Worm (Caenorhabditis elegans) whole organism, L3 larva: ENCODE measurements around the gene str-57.
"Not testable (repeated sequence)": the region's sequence is repeated elsewhere in the genome, so short reads cannot be mapped to it uniquely, and the experiment has no call there.

Experiments
- R02D3.7 ChIP-seq: fragments of 150-350 bp; optimal IDR thresholded peaks from 2 replicates; lab custom pipeline; 2014; ENCODE audit warnings: missing biosample characterization, missing genetic modification characterization
- ama-1 ChIP-seq: fragments of 150-350 bp; optimal IDR thresholded peaks from 2 replicates; lab custom pipeline; 2018
- ceh-28 ChIP-seq: fragments of 150-350 bp; optimal IDR thresholded peaks from 2 replicates; lab custom pipeline; 2014; ENCODE audit warnings: missing biosample characterization, missing genetic modification reagents, missing genetic modification characterization
- ceh-82 ChIP-seq: fragments of 150-350 bp; optimal IDR thresholded peaks from 2 replicates; lab custom pipeline; 2014; ENCODE audit warnings: missing biosample characterization, missing genetic modification characterization
- ceh-9 ChIP-seq: sonication (generic microtip); optimal IDR thresholded peaks from 2 replicates; lab custom pipeline; 2018; ENCODE audit warnings: missing biosample characterization, missing genetic modification characterization
- daf-12 ChIP-seq: fragments of 150-350 bp; optimal IDR thresholded peaks from 2 replicates; lab custom pipeline; 2014; ENCODE audit warnings: missing biosample characterization, missing genetic modification reagents, missing genetic modification characterization
- egl-27 ChIP-seq: sonication (generic microtip); optimal IDR thresholded peaks from 4 replicates; lab custom pipeline; 2017; ENCODE audit warnings: missing biosample characterization, missing genetic modification reagents, missing genetic modification characterization
- egl-5 ChIP-seq: fragments of 150-350 bp; optimal IDR thresholded peaks from 2 replicates; lab custom pipeline; 2017; ENCODE audit warnings: missing biosample characterization, missing genetic modification reagents, missing genetic modification characterization, inconsistent platforms
- elt-2 ChIP-seq: sonication (generic microtip); optimal IDR thresholded peaks from 2 replicates; lab custom pipeline; 2016; ENCODE audit warnings: missing genetic modification reagents, mild to moderate bottlenecking, missing genetic modification characterization, missing compliant biosample characterization
- elt-3 ChIP-seq, 3 experiments: fragments of 150-350 bp in 1 of 3; sonication (generic microtip) in 2 of 3; optimal IDR thresholded peaks; 2 replicates in 2 of 3; 4 replicates in 1 of 3; lab custom pipeline; 2014 to 2017; ENCODE audit warnings: missing biosample characterization in 3 of 3, missing genetic modification characterization in 3 of 3
- fkh-10 ChIP-seq: sonication (generic microtip); optimal IDR thresholded peaks from 2 replicates; lab custom pipeline; 2017; ENCODE audit warnings: missing biosample characterization, missing genetic modification reagents, missing genetic modification characterization
- fkh-2 ChIP-seq: fragments of 150-350 bp; optimal IDR thresholded peaks from 2 replicates; lab custom pipeline; 2014; ENCODE audit warnings: missing biosample characterization, missing genetic modification reagents, missing genetic modification characterization
- hmg-11 ChIP-seq: sonication (generic microtip); optimal IDR thresholded peaks from 2 replicates; lab custom pipeline; 2016; ENCODE audit warnings: missing genetic modification characterization, missing compliant biosample characterization
- jun-1 ChIP-seq: fragments of 150-350 bp; optimal IDR thresholded peaks from 2 replicates; lab custom pipeline; 2014; ENCODE audit warnings: missing biosample characterization, missing genetic modification reagents, missing genetic modification characterization
- lsy-12 ChIP-seq: sonication (generic microtip); optimal IDR thresholded peaks from 2 replicates; lab custom pipeline; 2016; ENCODE audit warnings: mild to moderate bottlenecking, missing genetic modification characterization, missing compliant biosample characterization
- mml-1 ChIP-seq: fragments of 150-350 bp; sonication (generic microtip); optimal IDR thresholded peaks from 3 replicates; lab custom pipeline; 2014; ENCODE audit warnings: missing biosample characterization, missing genetic modification characterization
- nfya-1 ChIP-seq: sonication (generic microtip); optimal IDR thresholded peaks from 2 replicates; lab custom pipeline; 2017; ENCODE audit warnings: missing genetic modification characterization, mild to moderate bottlenecking, missing compliant biosample characterization, antibody characterized with exemption, moderate library complexity; ENCODE audit not compliant: insufficient read depth
- nhr-11 ChIP-seq: fragments of 150-350 bp; optimal IDR thresholded peaks from 2 replicates; lab custom pipeline; 2014; ENCODE audit warnings: missing biosample characterization, missing genetic modification characterization
- nhr-12 ChIP-seq: fragments of 150-350 bp; optimal IDR thresholded peaks from 2 replicates; lab custom pipeline; 2014; ENCODE audit warnings: missing biosample characterization, missing genetic modification characterization
- nhr-237 ChIP-seq: fragments of 150-350 bp; optimal IDR thresholded peaks from 2 replicates; lab custom pipeline; 2014; ENCODE audit warnings: missing biosample characterization, missing genetic modification characterization
- nhr-25 ChIP-seq: sonication (generic microtip); optimal IDR thresholded peaks from 2 replicates; lab custom pipeline; 2017; ENCODE audit warnings: missing biosample characterization, missing genetic modification characterization
- nhr-28 ChIP-seq: fragments of 150-350 bp; optimal IDR thresholded peaks from 2 replicates; lab custom pipeline; 2014; ENCODE audit warnings: missing biosample characterization, missing genetic modification characterization
- nhr-43 ChIP-seq: sonication (generic microtip); optimal IDR thresholded peaks from 2 replicates; lab custom pipeline; 2016; ENCODE audit warnings: mild to moderate bottlenecking, missing genetic modification characterization, missing compliant biosample characterization; ENCODE audit not compliant: poor library complexity, severe bottlenecking
- nhr-67 ChIP-seq: fragments of 150-350 bp; optimal IDR thresholded peaks from 2 replicates; lab custom pipeline; 2014; ENCODE audit warnings: missing biosample characterization, missing genetic modification characterization
- nhr-76 ChIP-seq: fragments of 150-350 bp; sonication (generic microtip); optimal IDR thresholded peaks from 5 replicates; lab custom pipeline; 2014; ENCODE audit warnings: missing biosample characterization, missing genetic modification characterization
- nhr-77 ChIP-seq: fragments of 150-350 bp; optimal IDR thresholded peaks from 2 replicates; lab custom pipeline; 2014; ENCODE audit warnings: missing biosample characterization, missing genetic modification characterization
- sea-2 ChIP-seq: fragments of 150-350 bp; sonication (generic microtip); optimal IDR thresholded peaks from 4 replicates; lab custom pipeline; 2014; ENCODE audit warnings: missing biosample characterization, missing genetic modification reagents, missing genetic modification characterization
- snpc-4 ChIP-seq: fragments of 150-350 bp; optimal IDR thresholded peaks from 2 replicates; lab custom pipeline; 2014; ENCODE audit warnings: missing biosample characterization, missing genetic modification characterization
- tbx-2 ChIP-seq: sonication (generic microtip); optimal IDR thresholded peaks from 2 replicates; lab custom pipeline; 2016; ENCODE audit warnings: mild to moderate bottlenecking, missing genetic modification characterization, missing compliant biosample characterization
- unc-39 ChIP-seq: sonication (generic microtip); optimal IDR thresholded peaks from 4 replicates; lab custom pipeline; 2017; ENCODE audit warnings: missing biosample characterization, missing genetic modification characterization
- zag-1 ChIP-seq: fragments of 150-350 bp; optimal IDR thresholded peaks from 2 replicates; lab custom pipeline; 2014; ENCODE audit warnings: missing biosample characterization, missing genetic modification characterization
- ztf-11 ChIP-seq: fragments of 150-350 bp; optimal IDR thresholded peaks from 2 replicates; lab custom pipeline; 2014; ENCODE audit warnings: missing biosample characterization, missing genetic modification characterization
- ztf-4 ChIP-seq: fragments of 150-350 bp; optimal IDR thresholded peaks from 2 replicates; lab custom pipeline; 2014; ENCODE audit warnings: missing biosample characterization, missing genetic modification characterization

str-57 gene

ce11 chrV:15831586-15831985, 38.9 kb upstream of the str-57 start, which contains the start of gene srbc-56:
srbc-56 (minus strand) TSS chrV:15831686.
- TF ChIP-seq mml-1 (tag; lab: Kevin White, UChicago) (no peak), elt-3 (tag; optimal IDR thresholded peaks at IDR 0.05; lab: Kevin White, UChicago) (no peak), hmg-11 (tag; lab: Kevin White, UChicago) (no peak), ceh-9 (tag; lab: Kevin White, UChicago) (no peak), fkh-2 (tag; lab: Kevin White, UChicago) (no peak), daf-12 (tag; lab: Kevin White, UChicago) (no peak), egl-5 (tag; lab: Kevin White, UChicago) (no peak), nhr-43 (tag; lab: Kevin White, UChicago) (no peak)

ce11 chrV:15833622-15834021, 36.8 kb upstream of the str-57 start, which contains the start of gene srbc-54:
srbc-54 (minus strand) TSS chrV:15833722.
- TF ChIP-seq ceh-9 (tag; lab: Kevin White, UChicago) (no peak), nhr-11 (tag; lab: Kevin White, UChicago) (no peak), nhr-237 (tag; lab: Kevin White, UChicago) (no peak), zag-1 (tag; lab: Kevin White, UChicago) (no peak), nhr-77 (no peak), nhr-28 (tag; lab: Kevin White, UChicago) (no peak), nhr-67 (no peak), ceh-28 (tag; lab: Kevin White, UChicago) (no peak), nhr-12 (tag; lab: Kevin White, UChicago) (no peak), mml-1 (tag; lab: Kevin White, UChicago) (no peak), elt-2 (tag; lab: Kevin White, UChicago) (no peak), egl-5 (tag; lab: Kevin White, UChicago) (no peak), ztf-4 (tag; lab: Kevin White, UChicago) (no peak), sea-2 (GFP tag; lab: Kevin White, UChicago) (no peak), snpc-4 (tag; lab: Kevin White, UChicago) (no peak)
- TF ChIP-seq, all 47 proteins: peak for 0

ce11 chrV:15841095-15841494, 29.4 kb upstream of the str-57 start, which contains the start of gene srh-149:
srh-149 (minus strand) TSS chrV:15841195.
- no peak for TF ChIP-seq ceh-28 (tag; lab: Kevin White, UChicago)
- no peak for TF ChIP-seq ztf-11 (tag; lab: Kevin White, UChicago)
- no peak for TF ChIP-seq nhr-77
- no peak for TF ChIP-seq tbx-2
- TF ChIP-seq R02D3.7 = no peak
- TF ChIP-seq jun-1 (tag; lab: Kevin White, UChicago) = no peak

- TF ChIP-seq ceh-28, fkh-2, nhr-25 (tag; lab: Kevin White, UChicago): not testable (repeated sequence)
These were observed 20.1 kb upstream of the str-57 start, which contains the start of gene srh-147 for ce11 chrV:15850276-15850811. srh-147 (minus strand) TSS chrV:15850326.

- TF ChIP-seq fkh-2 (tag; lab: Kevin White, UChicago) = no peak
- TF ChIP-seq ama-1 = no peak
- TF ChIP-seq lsy-12 = no peak
- no peak for TF ChIP-seq nhr-76
- TF ChIP-seq nhr-43 (tag; lab: Kevin White, UChicago) = no peak
- no peak for TF ChIP-seq nfya-1 (tag; lab: Kevin White, UChicago)
- TF ChIP-seq fkh-10 (GFP tag; lab: Kevin White, UChicago) = no peak
- no peak for TF ChIP-seq nhr-25 (tag; lab: Kevin White, UChicago)
- TF ChIP-seq zag-1 (tag; lab: Kevin White, UChicago) = no peak
- no peak for TF ChIP-seq nhr-67
- TF ChIP-seq unc-39 = no peak
- TF ChIP-seq egl-27 (tag; lab: Kevin White, UChicago) = no peak
- no peak for TF ChIP-seq ceh-82 (tag; lab: Kevin White, UChicago)
These were observed 12.2 kb upstream of the str-57 start, which contains the start of gene srh-148 for ce11 chrV:15858292-15858691. srh-148 (minus strand) TSS chrV:15858392.
